Fruit fly (Drosophila melanogaster): ENCODE measurements around the gene Rph.
A peak's percentile ranks its signal among the peaks of the same experiment; 100 is the strongest.

Gene Rph

DNA sequence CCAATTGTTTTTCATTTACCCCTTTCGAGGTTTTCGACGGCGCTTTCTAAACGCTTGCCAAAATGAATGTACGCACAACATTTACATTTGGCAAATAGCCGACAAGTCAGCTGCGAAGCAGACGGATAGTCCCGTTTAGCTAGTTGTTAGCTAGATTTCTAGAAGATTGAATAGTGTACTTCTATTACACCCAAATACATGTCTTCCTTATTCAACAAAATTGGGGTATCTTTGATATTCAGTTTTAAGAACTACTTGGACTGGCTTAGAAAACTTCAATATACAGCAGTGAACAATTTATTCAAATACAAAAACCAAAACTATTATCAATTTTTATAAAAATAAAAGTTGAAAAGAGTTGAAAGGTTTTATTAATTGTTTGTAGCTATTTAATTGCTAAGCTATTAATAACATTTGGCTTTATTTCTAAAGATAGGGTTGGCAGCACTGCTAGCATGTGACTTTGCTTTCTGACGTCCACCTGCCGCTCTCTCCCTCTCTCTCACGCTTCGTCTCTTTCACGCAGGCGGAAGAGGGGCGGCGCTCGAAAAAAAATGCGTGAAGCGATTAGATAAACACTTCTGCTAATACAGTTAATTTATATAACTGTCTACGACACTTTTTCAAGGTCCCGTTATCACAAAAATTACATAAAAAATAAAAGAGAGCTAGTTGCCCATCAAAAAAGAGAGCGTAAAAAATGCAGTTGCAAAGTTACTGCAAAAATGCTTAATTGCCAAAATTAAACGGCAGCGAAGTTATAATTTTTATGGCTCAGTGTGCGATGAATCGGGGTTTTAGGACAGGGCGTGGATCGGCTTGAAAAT is 27.6 kb upstream of the Rph start (continued):
- TF ChIP-seq Fer1 (GFP tag; optimal IDR thresholded peaks at IDR 0.05) (no peak), CG15269 (tag; optimal IDR thresholded peaks at IDR 0.05) (peak; percentile 27), CG7987 (GFP tag; optimal IDR thresholded peaks at IDR 0.05) (no peak), CG9609 (GFP tag; optimal IDR thresholded peaks at IDR 0.05) (no peak), grn (GFP tag; optimal IDR thresholded peaks at IDR 0.05) (no peak), slou (GFP tag; optimal IDR thresholded peaks at IDR 0.05) (no peak), insv (GFP tag; optimal IDR thresholded peaks at IDR 0.05) (no peak), Dip2 (GFP tag; IDR thresholded peaks at IDR 0.05) (no peak), pfk (GFP tag; optimal IDR thresholded peaks at IDR 0.05) (no peak), Hmx (GFP tag; optimal IDR thresholded peaks at IDR 0.05) (no peak), Mad (GFP tag; optimal IDR thresholded peaks at IDR 0.05) (no peak), dati (GFP tag; IDR thresholded peaks at IDR 0.05) (no peak), schlank (tag; optimal IDR thresholded peaks at IDR 0.05) (no peak), ems (GFP tag; optimal IDR thresholded peaks at IDR 0.05) (no peak), CG5953 (GFP tag; IDR thresholded peaks at IDR 0.05) (no peak), Dref (GFP tag; IDR thresholded peaks at IDR 0.05) (no peak), Atf3 (GFP tag; optimal IDR thresholded peaks at IDR 0.05) (no peak), sc (optimal IDR thresholded peaks at IDR 0.05) (no peak), sc (GFP tag; optimal IDR thresholded peaks at IDR 0.05) (no peak), gem (tag; optimal IDR thresholded peaks at IDR 0.05) (peak; percentile 17), CG6272 (GFP tag; IDR thresholded peaks at IDR 0.05) (no peak), CG8089 (GFP tag; optimal IDR thresholded peaks at IDR 0.05) (no peak), Fer2 (tag; optimal IDR thresholded peaks at IDR 0.05) (no peak), CG18262 (tag; optimal IDR thresholded peaks at IDR 0.05) (no peak), eyg (GFP tag; optimal IDR thresholded peaks at IDR 0.05) (no peak), org-1 (GFP tag; optimal IDR thresholded peaks at IDR 0.05) (no peak), CG15601 (tag; optimal IDR thresholded peaks at IDR 0.05) (no peak), aop (GFP tag; IDR thresholded peaks at IDR 0.05) (no peak), CG2199 (GFP tag; IDR thresholded peaks at IDR 0.05) (no peak), sd (tag; optimal IDR thresholded peaks at IDR 0.05) (no peak), zen (tag; optimal IDR thresholded peaks at IDR 0.05) (peak; percentile 11), ash1 (GFP tag; optimal IDR thresholded peaks at IDR 0.05) (no peak), CG17829 (tag; optimal IDR thresholded peaks at IDR 0.05) (no peak), bab2 (GFP tag; optimal IDR thresholded peaks at IDR 0.05) (no peak), trh (GFP tag; optimal IDR thresholded peaks at IDR 0.05) (no peak), Sry-β (GFP tag; optimal IDR thresholded peaks at IDR 0.05) (peak; percentile 90), nom (GFP tag; optimal IDR thresholded peaks at IDR 0.05) (no peak), Dfd (GFP tag; optimal IDR thresholded peaks at IDR 0.05) (no peak), HmgD (GFP tag; optimal IDR thresholded peaks at IDR 0.05) (no peak), CG32532 (GFP tag; IDR thresholded peaks at IDR 0.05) (0 out of 2 replicates have a peak, but pooled peaks have one; percentile 22), CG11398 (GFP tag; optimal IDR thresholded peaks at IDR 0.05) (no peak), CG10321 (GFP tag; IDR thresholded peaks at IDR 0.05) (no peak), CG12299 (tag; optimal IDR thresholded peaks at IDR 0.05) (no peak), bbx (GFP tag; IDR thresholded peaks at IDR 0.05; ENCODE audit: partially characterized antibody) (no peak), CG1024 (GFP tag; IDR thresholded peaks at IDR 0.05) (no peak), tgo (GFP tag; IDR thresholded peaks at IDR 0.05) (no peak), pnt (GFP tag; optimal IDR thresholded peaks at IDR 0.05) (no peak), ap (GFP tag; IDR thresholded peaks at IDR 0.05) (no peak), Camta (GFP tag; optimal IDR thresholded peaks at IDR 0.05) (no peak), pan (optimal IDR thresholded peaks at IDR 0.05) (no peak), pan (GFP tag; optimal IDR thresholded peaks at IDR 0.05 in 1 of 2, IDR thresholded peaks at IDR 0.05 in 1 of 2) (no peak), Mes4 (GFP tag; optimal IDR thresholded peaks at IDR 0.05) (no peak)

All from whole organism, embryonic.